Worm (Caenorhabditis elegans) whole organism, early embryonic: Measurements from ENCODE around the gene C50C3.19.

Source experiments
- B0310.2 ChIP-seq: sonication (generic microtip); optimal IDR thresholded peaks from 2 replicates; lab custom pipeline; 2016; ENCODE audit warnings: mild to moderate bottlenecking, missing genetic modification characterization, missing compliant biosample characterization
- F13C5.2 ChIP-seq: sonication (generic microtip); optimal IDR thresholded peaks from 2 replicates; lab custom pipeline; 2017; ENCODE audit warnings: mild to moderate bottlenecking, missing genetic modification characterization, inconsistent platforms, missing compliant biosample characterization
- aly-1 ChIP-seq: sonication (generic microtip); optimal IDR thresholded peaks from 2 replicates; lab custom pipeline; 2016; ENCODE audit warnings: missing genetic modification characterization, missing compliant biosample characterization
- ama-1 ChIP-seq: fragments of 150-350 bp; optimal IDR thresholded peaks from 2 replicates; lab custom pipeline; 2014
- ceh-36 ChIP-seq: sonication (generic microtip); optimal IDR thresholded peaks from 2 replicates; lab custom pipeline; 2016; ENCODE audit warnings: missing genetic modification characterization, inconsistent platforms, missing compliant biosample characterization
- ets-7 ChIP-seq: sonication (generic microtip); optimal IDR thresholded peaks from 2 replicates; lab custom pipeline; 2016; ENCODE audit warnings: missing genotype, missing genetic modification characterization, missing compliant biosample characterization
- flt-1 ChIP-seq: fragments of 200-800 bp; sonication (Bioruptor generic); IDR thresholded peaks from 2 replicates; pipeline ENCODE4 v1.3.6; 2022; ENCODE audit warnings: missing genetic modification characterization, missing compliant biosample characterization
- hmg-4 ChIP-seq: fragments of 200-800 bp; sonication (Bioruptor generic); optimal IDR thresholded peaks from 2 replicates; lab custom pipeline; 2018; ENCODE audit warnings: mild to moderate bottlenecking, missing genetic modification characterization, missing compliant biosample characterization
- hnd-1 ChIP-seq: sonication (generic microtip); optimal IDR thresholded peaks from 2 replicates; lab custom pipeline; 2016; ENCODE audit warnings: missing genetic modification characterization, missing compliant biosample characterization
- pes-1 ChIP-seq: fragments of 200-800 bp; sonication (Bioruptor generic); IDR thresholded peaks from 2 replicates; pipeline ENCODE4 v1.3.6; 2022; ENCODE audit warnings: missing genetic modification reagents, missing genetic modification characterization, missing compliant biosample characterization
- scrt-1 ChIP-seq: fragments of 200-800 bp; sonication (Bioruptor generic); IDR thresholded peaks from 2 replicates; pipeline ENCODE4 v1.3.6; 2022; ENCODE audit warnings: missing genetic modification characterization, missing compliant biosample characterization
- sea-1 ChIP-seq: fragments of 200-800 bp; sonication (Bioruptor generic); conservative IDR thresholded peaks from 2 replicates; pipeline ENCODE4 v1.3.6; 2022; ENCODE audit warnings: missing genetic modification characterization, missing compliant biosample characterization
- tbx-11 ChIP-seq: fragments of 200-800 bp; sonication (Bioruptor generic); IDR thresholded peaks from 2 replicates; pipeline ENCODE4 v1.3.6; 2022; ENCODE audit warnings: missing genetic modification characterization, missing compliant biosample characterization
- tra-4 ChIP-seq: sonication (generic microtip); optimal IDR thresholded peaks from 2 replicates; lab custom pipeline; 2017; ENCODE audit warnings: missing genetic modification characterization, missing compliant biosample characterization

ce11 chrIII:8201760-8202159, 11.2 kb downstream of the C50C3.19 start:
- TF ChIP-seq scrt-1 (GFP tag; lab: Robert Waterston, UW) = no peak
- TF ChIP-seq ets-7 (tag; lab: Kevin White, UChicago) = no peak
- no peak for TF ChIP-seq pes-1 (GFP tag; lab: Robert Waterston, UW)
- TF ChIP-seq ama-1 (lab: Kevin White, UChicago) = no peak
- no peak for TF ChIP-seq flt-1 (GFP tag; lab: Robert Waterston, UW)
- TF ChIP-seq tra-4 = no peak
- no peak for TF ChIP-seq tbx-11 (GFP tag; lab: Robert Waterston, UW)
- TF ChIP-seq B0310.2 = no peak
- TF ChIP-seq hmg-4 (GFP tag; lab: Kevin White, UChicago) = no peak
- TF ChIP-seq sea-1 = no peak
- TF ChIP-seq hnd-1 (tag; lab: Kevin White, UChicago) = no peak
- no peak for TF ChIP-seq aly-1 (tag; lab: Kevin White, UChicago)
- no peak for TF ChIP-seq F13C5.2
- TF ChIP-seq ceh-36 = peak; percentile 0
